Worm (Caenorhabditis elegans): ENCODE measurements around the gene Y71H2AM.11.

DNA sequence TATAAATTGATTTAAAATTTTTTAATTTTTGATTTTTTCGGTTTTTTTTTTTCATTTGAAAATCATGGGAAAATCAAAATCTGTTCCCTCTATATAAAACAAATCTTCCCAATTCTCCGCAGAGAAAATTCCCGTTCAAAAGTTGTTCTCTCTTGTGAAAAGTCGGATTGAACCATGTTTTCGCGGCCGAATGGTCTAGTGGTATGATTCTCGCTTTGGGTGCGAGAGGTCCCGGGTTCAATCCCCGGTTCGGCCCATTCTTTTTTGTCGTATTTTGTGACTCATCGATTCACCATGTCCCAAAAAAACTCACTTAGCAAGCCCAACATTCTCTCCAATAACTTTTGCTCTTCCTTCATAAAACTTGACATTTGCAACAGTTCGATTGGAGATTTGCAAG is 13.4 kb downstream of the Y71H2AM.11 start:
- TF ChIP-seq med-1 (GFP tag; optimal IDR thresholded peaks at IDR 0.05; ENCODE audit: insufficient read depth) (no peak), klf-2 (GFP tag; conservative IDR thresholded peaks at IDR 0.05) (no peak), ztf-23 (GFP tag; IDR thresholded peaks at IDR 0.05) (0 out of 2 replicates have a peak, but pooled peaks have one; percentile 31), flt-1 (GFP tag; IDR thresholded peaks at IDR 0.05) (no peak), ref-1 (GFP tag; conservative IDR thresholded peaks at IDR 0.05) (no peak), cog-1 (tag; optimal IDR thresholded peaks at IDR 0.05) (no peak), T22C8.4 (GFP tag; IDR thresholded peaks at IDR 0.05) (no peak), tab-1 (GFP tag; IDR thresholded peaks at IDR 0.05) (no peak), ztf-29 (GFP tag; IDR thresholded peaks at IDR 0.05) (no peak)
